Worm (Caenorhabditis elegans): ENCODE measurements around the gene T19C4.24.

Gene T19C4.24

ce11 chrV:11127197-11127596, 19.6 kb downstream of the T19C4.24 start, which contains the start of gene jmjd-5:
Gene jmjd-5, plus strand, starts transcription at chrV:11127497.
- TF ChIP-seq nhr-21 (tag; optimal IDR thresholded peaks at IDR 0.05) (no peak), ceh-16 (tag; optimal IDR thresholded peaks at IDR 0.05) (no peak), ztf-11 (tag; optimal IDR thresholded peaks at IDR 0.05) (no peak), unc-55 (GFP tag; optimal IDR thresholded peaks at IDR 0.05) (no peak), nhr-23 (tag; optimal IDR thresholded peaks at IDR 0.05) (no peak), sma-3 (GFP tag; optimal IDR thresholded peaks at IDR 0.05) (no peak), ceh-82 (tag; optimal IDR thresholded peaks at IDR 0.05) (no peak), nhr-129 (tag; optimal IDR thresholded peaks at IDR 0.05) (no peak), crh-2 (tag; optimal IDR thresholded peaks at IDR 0.05) (no peak), nhr-77 (tag; optimal IDR thresholded peaks at IDR 0.05) (no peak), peb-1 (tag; optimal IDR thresholded peaks at IDR 0.05) (no peak), egl-27 (tag; optimal IDR thresholded peaks at IDR 0.05) (no peak), lin-13 (GFP tag; optimal IDR thresholded peaks at IDR 0.05) (no peak), mab-5 (tag; optimal IDR thresholded peaks at IDR 0.05) (no peak), mdl-1 (tag; optimal IDR thresholded peaks at IDR 0.05) (no peak), mbf-1 (tag; optimal IDR thresholded peaks at IDR 0.05) (no peak), ama-1 (optimal IDR thresholded peaks at IDR 0.05) (no peak)

- no peak for TF ChIP-seq aly-2 (tag; optimal IDR thresholded peaks at IDR 0.05)
These were observed 21.9 kb downstream of the T19C4.24 start, which contains the start of gene C06H2.2 for ce11 chrV:11124922-11125321. Gene C06H2.2, plus strand, starts transcription at chrV:11125222.

- TF ChIP-seq sma-9 (GFP tag; optimal IDR thresholded peaks at IDR 0.05), result peak; percentile 72
- TF ChIP-seq sma-9 (tag; optimal IDR thresholded peaks at IDR 0.05), result no peak
- TF ChIP-seq nhr-129 (tag; optimal IDR thresholded peaks at IDR 0.05), result peak; percentile 67
- TF ChIP-seq nhr-12 (tag; optimal IDR thresholded peaks at IDR 0.05), result no peak
- peak; percentile 65 for TF ChIP-seq nhr-25 (tag; optimal IDR thresholded peaks at IDR 0.05)
- peak; percentile 30 to 79 for TF ChIP-seq lsy-2 (tag; optimal IDR thresholded peaks at IDR 0.05)
- TF ChIP-seq lin-13 (GFP tag; optimal IDR thresholded peaks at IDR 0.05), result peak; percentile 68
- peak; percentile 72 for TF ChIP-seq lin-11 (tag; optimal IDR thresholded peaks at IDR 0.05)
- TF ChIP-seq nhr-23 (tag; optimal IDR thresholded peaks at IDR 0.05), result no peak
- TF ChIP-seq fos-1 (tag; optimal IDR thresholded peaks at IDR 0.05), result peak; percentile 62
- peak; percentile 65 for TF ChIP-seq sma-3 (GFP tag; optimal IDR thresholded peaks at IDR 0.05)
- TF ChIP-seq F13H6.1 (tag; optimal IDR thresholded peaks at IDR 0.05), result peak; percentile 75
- peak; percentile 89 for TF ChIP-seq unc-55 (GFP tag; optimal IDR thresholded peaks at IDR 0.05)
- TF ChIP-seq gmeb-1 (tag; optimal IDR thresholded peaks at IDR 0.05), result peak; percentile 68
- no peak for TF ChIP-seq nhr-10 (tag; optimal IDR thresholded peaks at IDR 0.05)
- TF ChIP-seq C34F6.9 (tag; optimal IDR thresholded peaks at IDR 0.05), result peak; percentile 89
- TF ChIP-seq alr-1 (tag; optimal IDR thresholded peaks at IDR 0.05), result no peak
- TF ChIP-seq crh-2 (tag; optimal IDR thresholded peaks at IDR 0.05), result peak; percentile 67
- peak; percentile 2 for TF ChIP-seq sem-4 (tag; optimal IDR thresholded peaks at IDR 0.05)
These were observed 22.9 kb downstream of the T19C4.24 start, which contains the start of the genes atp-5 and lmtr-3 for ce11 chrV:11123817-11124337. Gene atp-5, minus strand, starts transcription at chrV:11123867. Gene lmtr-3, plus strand, starts transcription at chrV:11124186.

ce11 chrV:11122466-11122865, 24.3 kb downstream of the T19C4.24 start, which contains the start of gene mboa-2:
Gene mboa-2, minus strand, starts transcription at chrV:11122493.
- TF ChIP-seq lin-11 (tag; optimal IDR thresholded peaks at IDR 0.05), result no peak
- peak; percentile 28 for TF ChIP-seq F13H6.1 (tag; optimal IDR thresholded peaks at IDR 0.05)
- peak; percentile 72 for TF ChIP-seq lin-13 (GFP tag; optimal IDR thresholded peaks at IDR 0.05)
- TF ChIP-seq sma-9 (GFP tag; optimal IDR thresholded peaks at IDR 0.05), result peak; percentile 51
- no peak for TF ChIP-seq sma-9 (tag; optimal IDR thresholded peaks at IDR 0.05)
- TF ChIP-seq nhr-25 (tag; optimal IDR thresholded peaks at IDR 0.05), result peak; percentile 30
- peak; percentile 50 for TF ChIP-seq crh-2 (tag; optimal IDR thresholded peaks at IDR 0.05)
- no peak for TF ChIP-seq elt-3 (tag; optimal IDR thresholded peaks at IDR 0.05)
- TF ChIP-seq ceh-16 (tag; optimal IDR thresholded peaks at IDR 0.05), result no peak
- TF ChIP-seq nhr-77 (tag; optimal IDR thresholded peaks at IDR 0.05), result peak; percentile 22
- TF ChIP-seq gmeb-1 (tag; optimal IDR thresholded peaks at IDR 0.05), result peak; percentile 37
- TF ChIP-seq sma-3 (GFP tag; optimal IDR thresholded peaks at IDR 0.05), result peak; percentile 58
- peak; percentile 43 for TF ChIP-seq nhr-129 (tag; optimal IDR thresholded peaks at IDR 0.05)
- TF ChIP-seq ZK546.5 (tag; optimal IDR thresholded peaks at IDR 0.05), result no peak
- TF ChIP-seq aly-2 (tag; optimal IDR thresholded peaks at IDR 0.05), result no peak
- TF ChIP-seq nhr-6 (tag; optimal IDR thresholded peaks at IDR 0.05), result peak; percentile 59
- peak; percentile 56 for TF ChIP-seq ztf-4 (tag; optimal IDR thresholded peaks at IDR 0.05)
- TF ChIP-seq lsy-2 (tag; optimal IDR thresholded peaks at IDR 0.05), result peak; percentile 23 to 41
- no peak for TF ChIP-seq snpc-4 (tag; optimal IDR thresholded peaks at IDR 0.05)
- TF ChIP-seq nhr-10 (tag; optimal IDR thresholded peaks at IDR 0.05), result no peak
- TF ChIP-seq unc-55 (GFP tag; optimal IDR thresholded peaks at IDR 0.05), result no peak
- TF ChIP-seq sem-4 (tag; optimal IDR thresholded peaks at IDR 0.05), result peak; percentile 25

All from whole organism, L2 larva.